Worm (Caenorhabditis elegans) whole organism, L3 larva: ENCODE data around the gene BE0003N10.6.

Experiments
- daf-12 ChIP-seq: fragments of 150-350 bp; optimal IDR thresholded peaks from 2 replicates; lab custom pipeline; 2014; ENCODE audit warnings: missing biosample characterization, missing genetic modification reagents, missing genetic modification characterization
- jun-1 ChIP-seq: fragments of 150-350 bp; optimal IDR thresholded peaks from 2 replicates; lab custom pipeline; 2014; ENCODE audit warnings: missing biosample characterization, missing genetic modification reagents, missing genetic modification characterization
- nfya-1 ChIP-seq: sonication (generic microtip); optimal IDR thresholded peaks from 2 replicates; lab custom pipeline; 2017; ENCODE audit warnings: missing genetic modification characterization, mild to moderate bottlenecking, missing compliant biosample characterization, antibody characterized with exemption, moderate library complexity; ENCODE audit not compliant: insufficient read depth
- nhr-11 ChIP-seq: fragments of 150-350 bp; optimal IDR thresholded peaks from 2 replicates; lab custom pipeline; 2014; ENCODE audit warnings: missing biosample characterization, missing genetic modification characterization
- nhr-25 ChIP-seq: sonication (generic microtip); optimal IDR thresholded peaks from 2 replicates; lab custom pipeline; 2017; ENCODE audit warnings: missing biosample characterization, missing genetic modification characterization
- nhr-77 ChIP-seq: fragments of 150-350 bp; optimal IDR thresholded peaks from 2 replicates; lab custom pipeline; 2014; ENCODE audit warnings: missing biosample characterization, missing genetic modification characterization
- pqm-1 ChIP-seq: fragments of 150-350 bp; optimal IDR thresholded peaks from 2 replicates; lab custom pipeline; 2017; ENCODE audit warnings: missing biosample characterization, missing genetic modification characterization, inconsistent platforms
- skn-1 ChIP-seq: fragments of 150-350 bp; optimal IDR thresholded peaks from 2 replicates; lab custom pipeline; 2014; ENCODE audit warnings: missing biosample characterization, missing genetic modification characterization
- unc-39 ChIP-seq: sonication (generic microtip); optimal IDR thresholded peaks from 4 replicates; lab custom pipeline; 2017; ENCODE audit warnings: missing biosample characterization, missing genetic modification characterization

DNA sequence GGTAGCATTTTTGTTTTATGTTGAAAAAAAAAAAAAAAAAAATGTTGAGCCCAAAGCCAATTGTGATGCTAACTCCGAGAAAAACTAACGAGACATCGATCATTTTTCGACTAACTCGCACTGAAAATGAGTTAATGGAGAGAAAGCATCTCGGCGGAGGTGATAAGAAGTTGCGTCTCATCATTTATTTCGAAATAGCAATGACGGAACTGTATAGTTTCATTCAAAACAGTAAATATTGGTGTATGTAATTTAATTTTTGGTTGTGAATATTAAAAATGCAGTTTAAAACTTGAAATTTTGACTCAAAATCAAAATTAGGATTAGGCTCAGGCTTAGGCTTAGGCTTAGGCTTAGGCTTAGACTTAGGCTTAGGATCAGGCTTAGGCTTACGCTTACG, 33.6 kb downstream of the BE0003N10.6 start, which contains the start of gene clc-25:
- TF ChIP-seq pqm-1: no peak
- TF ChIP-seq nfya-1 (tag; lab: Kevin White, UChicago): no peak
- no peak for TF ChIP-seq unc-39 (tag; lab: Kevin White, UChicago)
- no peak for TF ChIP-seq daf-12 (tag; lab: Kevin White, UChicago)
- no peak for TF ChIP-seq nhr-11
- TF ChIP-seq nhr-77: no peak
- no peak for TF ChIP-seq skn-1 (tag; lab: Kevin White, UChicago)
- no peak for TF ChIP-seq nhr-25 (tag; lab: Kevin White, UChicago)
- TF ChIP-seq jun-1: no peak
